Worm (Caenorhabditis elegans) whole organism, young adult: ENCODE data around the gene ZK1248.20.
A peak's percentile ranks its signal among the peaks of the same experiment; 100 is the strongest.

Source experiments
- B0019.2 ChIP-seq: fragments of 200-800 bp; sonication (Bioruptor generic); conservative IDR thresholded peaks from 2 replicates; pipeline ENCODE4 v1.3.6; 2022; ENCODE audit warnings: missing genetic modification reagents, missing genetic modification characterization, missing compliant biosample characterization
- B0261.1 ChIP-seq: sonication (generic microtip); optimal IDR thresholded peaks from 2 replicates; lab custom pipeline; 2016; ENCODE audit warnings: mild to moderate bottlenecking, missing genetic modification characterization, moderate library complexity, missing compliant biosample characterization
- F39B2.1 ChIP-seq: fragments of 200-800 bp; sonication (Bioruptor generic); IDR thresholded peaks from 2 replicates; pipeline ENCODE4 v1.3.6; 2022; ENCODE audit warnings: missing genetic modification reagents, missing genetic modification characterization, missing compliant biosample characterization
- K12H6.12 ChIP-seq: fragments of 200-800 bp; sonication (Bioruptor generic); optimal IDR thresholded peaks from 2 replicates; lab custom pipeline; 2018; ENCODE audit warnings: mild to moderate bottlenecking, missing genetic modification characterization, missing compliant biosample characterization
- Y53G8AR.9 ChIP-seq: fragments of 200-800 bp; sonication (Bioruptor generic); conservative IDR thresholded peaks from 2 replicates; pipeline ENCODE4 v1.3.6; 2022; ENCODE audit warnings: missing genetic modification reagents, missing genetic modification characterization, missing compliant biosample characterization
- Y67H2A.10 ChIP-seq: fragments of 200-800 bp; sonication (Bioruptor generic); conservative IDR thresholded peaks from 2 replicates; pipeline ENCODE4 v1.3.6; 2022; ENCODE audit warnings: missing genetic modification reagents, missing genetic modification characterization, missing compliant biosample characterization
- bed-2 ChIP-seq: fragments of 200-800 bp; sonication (Bioruptor generic); IDR thresholded peaks from 2 replicates; pipeline ENCODE4 v1.3.6; 2022; ENCODE audit warnings: missing genetic modification reagents, missing genetic modification characterization, missing compliant biosample characterization
- ccch-3 ChIP-seq: fragments of 200-800 bp; sonication (Bioruptor generic); optimal IDR thresholded peaks from 2 replicates; lab custom pipeline; 2018; ENCODE audit warnings: mild to moderate bottlenecking, missing genetic modification characterization, missing compliant biosample characterization
- cebp-1 ChIP-seq, 2 experiments: fragments of 200-800 bp in 1 of 2; sonication (Bioruptor generic) in 1 of 2; sonication (generic microtip) in 1 of 2; IDR thresholded peaks in 1 of 2; optimal IDR thresholded peaks in 1 of 2; 2 replicates each; pipeline versions ENCODE4 v1.3.6 to Lab custom; 2017 to 2022; ENCODE audit warnings: missing compliant biosample characterization in 2 of 2, missing genetic modification characterization in 2 of 2, mild to moderate bottlenecking in 1 of 2, missing genetic modification reagents in 1 of 2, moderate library complexity in 1 of 2
- ceh-27 ChIP-seq: fragments of 200-800 bp; sonication (Bioruptor generic); optimal IDR thresholded peaks from 2 replicates; lab custom pipeline; 2018; ENCODE audit warnings: mild to moderate bottlenecking, missing genetic modification characterization, moderate library complexity, missing compliant biosample characterization
- ceh-79 ChIP-seq: sonication (generic microtip); optimal IDR thresholded peaks from 2 replicates; lab custom pipeline; 2017; ENCODE audit warnings: mild to moderate bottlenecking, missing genetic modification characterization, missing compliant biosample characterization
- dox-1 ChIP-seq: fragments of 200-800 bp; sonication (Bioruptor generic); IDR thresholded peaks from 2 replicates; pipeline ENCODE4 v1.3.6; 2022; ENCODE audit warnings: missing genetic modification reagents, missing genetic modification characterization, missing compliant biosample characterization
- efl-1 ChIP-seq: fragments of 150-350 bp; optimal IDR thresholded peaks from 2 replicates; lab custom pipeline; 2014; ENCODE audit warnings: missing biosample characterization, missing genetic modification reagents, missing genetic modification characterization
- egl-18 ChIP-seq: fragments of 200-800 bp; sonication (Bioruptor generic); IDR thresholded peaks from 2 replicates; pipeline ENCODE4 v1.3.6; 2022; ENCODE audit warnings: missing genetic modification reagents, missing genetic modification characterization, missing compliant biosample characterization
- egl-44 ChIP-seq: fragments of 200-800 bp; sonication (Bioruptor generic); IDR thresholded peaks from 2 replicates; pipeline ENCODE4 v1.3.6; 2022; ENCODE audit warnings: missing genetic modification reagents, missing genetic modification characterization, missing compliant biosample characterization
- egrh-3 ChIP-seq: fragments of 200-800 bp; sonication (Bioruptor generic); IDR thresholded peaks from 2 replicates; pipeline ENCODE4 v1.3.6; 2022; ENCODE audit warnings: missing genetic modification reagents, missing genetic modification characterization, missing compliant biosample characterization
- fkh-3 ChIP-seq: sonication (generic microtip); optimal IDR thresholded peaks from 2 replicates; lab custom pipeline; 2016; ENCODE audit warnings: mild to moderate bottlenecking, missing genetic modification characterization, missing compliant biosample characterization
- hlh-12 ChIP-seq: sonication (generic microtip); optimal IDR thresholded peaks from 2 replicates; lab custom pipeline; 2016; ENCODE audit warnings: missing genetic modification characterization, missing compliant biosample characterization
- hmg-1.2 ChIP-seq: fragments of 200-800 bp; sonication (Bioruptor generic); IDR thresholded peaks from 2 replicates; pipeline ENCODE4 v1.3.6; 2022; ENCODE audit warnings: missing genetic modification reagents, missing genetic modification characterization, missing compliant biosample characterization
- hmg-20 ChIP-seq: fragments of 200-800 bp; sonication (Bioruptor generic); IDR thresholded peaks from 2 replicates; pipeline ENCODE4 v1.3.6; 2022; ENCODE audit warnings: missing genetic modification reagents, missing genetic modification characterization, missing compliant biosample characterization
- lin-26 ChIP-seq: fragments of 200-800 bp; sonication (Bioruptor generic); IDR thresholded peaks from 2 replicates; pipeline ENCODE4 v1.3.6; 2022; ENCODE audit warnings: missing genetic modification reagents, missing genetic modification characterization, missing compliant biosample characterization
- lsy-27 ChIP-seq: sonication (generic microtip); optimal IDR thresholded peaks from 2 replicates; lab custom pipeline; 2017; ENCODE audit warnings: missing genetic modification characterization, mild to moderate bottlenecking, missing compliant biosample characterization, antibody characterized with exemption, missing genotype, borderline replicate concordance; ENCODE audit not compliant: insufficient read depth
- madf-10 ChIP-seq: sonication (generic microtip); optimal IDR thresholded peaks from 2 replicates; lab custom pipeline; 2016; ENCODE audit warnings: mild to moderate bottlenecking, missing genetic modification characterization, missing compliant biosample characterization
- madf-3 ChIP-seq: fragments of 200-800 bp; sonication (Bioruptor generic); IDR thresholded peaks from 2 replicates; pipeline ENCODE4 v1.3.6; 2022; ENCODE audit warnings: missing genetic modification reagents, missing genetic modification characterization, missing compliant biosample characterization
- mcd-1 ChIP-seq: fragments of 200-800 bp; sonication (Bioruptor generic); IDR thresholded peaks from 2 replicates; pipeline ENCODE4 v1.3.6; 2022; ENCODE audit warnings: missing genetic modification reagents, missing genetic modification characterization, missing compliant biosample characterization
- nfya-2 ChIP-seq: fragments of 200-800 bp; sonication (Bioruptor generic); IDR thresholded peaks from 2 replicates; pipeline ENCODE4 v1.3.6; 2022; ENCODE audit warnings: missing genetic modification reagents, missing genetic modification characterization, missing compliant biosample characterization
- nfyb-1 ChIP-seq: fragments of 200-800 bp; sonication (Bioruptor generic); IDR thresholded peaks from 2 replicates; pipeline ENCODE4 v1.3.6; 2022; ENCODE audit warnings: missing genetic modification reagents, missing genetic modification characterization, missing compliant biosample characterization
- nhr-80 ChIP-seq: sonication (generic microtip); optimal IDR thresholded peaks from 2 replicates; lab custom pipeline; 2016; ENCODE audit warnings: missing genetic modification characterization, missing compliant biosample characterization
- pha-4 ChIP-seq: fragments of 150-350 bp; sonication (generic microtip); optimal IDR thresholded peaks from 2 replicates; lab custom pipeline; 2014; ENCODE audit warnings: missing biosample characterization, missing genetic modification reagents, missing genetic modification characterization
- snpc-1.3 ChIP-seq: sonication (generic microtip); optimal IDR thresholded peaks from 2 replicates; lab custom pipeline; 2017; ENCODE audit warnings: missing genetic modification characterization, mild to moderate bottlenecking, missing compliant biosample characterization, antibody characterized with exemption, moderate library complexity, missing genotype, missing genetic modification reagents; ENCODE audit not compliant: insufficient read depth
- snpc-3.4 ChIP-seq: sonication (generic microtip); optimal IDR thresholded peaks from 2 replicates; lab custom pipeline; 2017; ENCODE audit warnings: missing genetic modification characterization, mild to moderate bottlenecking, missing compliant biosample characterization, antibody characterized with exemption, moderate library complexity, missing genotype, missing genetic modification reagents
- sptf-2 ChIP-seq: fragments of 200-800 bp; sonication (Bioruptor generic); optimal IDR thresholded peaks from 2 replicates; lab custom pipeline; 2018; ENCODE audit warnings: mild to moderate bottlenecking, missing genetic modification characterization, missing compliant biosample characterization
- zfh-2 ChIP-seq: fragments of 200-800 bp; sonication (Bioruptor generic); conservative IDR thresholded peaks from 2 replicates; pipeline ENCODE4 v1.3.6; 2022; ENCODE audit warnings: missing genetic modification reagents, missing genetic modification characterization, missing compliant biosample characterization
- zim-3 ChIP-seq: sonication (generic microtip); optimal IDR thresholded peaks from 2 replicates; lab custom pipeline; 2017; ENCODE audit warnings: mild to moderate bottlenecking, missing genetic modification characterization, moderate library complexity, missing compliant biosample characterization
- ztf-22 ChIP-seq: fragments of 200-800 bp; sonication (Bioruptor generic); optimal IDR thresholded peaks from 2 replicates; lab custom pipeline; 2018; ENCODE audit warnings: mild to moderate bottlenecking, missing genetic modification characterization, moderate library complexity, missing compliant biosample characterization
- ztf-28 ChIP-seq: fragments of 200-800 bp; sonication (Bioruptor generic); IDR thresholded peaks from 2 replicates; pipeline ENCODE4 v1.3.6; 2022; ENCODE audit warnings: missing genetic modification reagents, missing genetic modification characterization, missing compliant biosample characterization

Gene ZK1248.20

DNA sequence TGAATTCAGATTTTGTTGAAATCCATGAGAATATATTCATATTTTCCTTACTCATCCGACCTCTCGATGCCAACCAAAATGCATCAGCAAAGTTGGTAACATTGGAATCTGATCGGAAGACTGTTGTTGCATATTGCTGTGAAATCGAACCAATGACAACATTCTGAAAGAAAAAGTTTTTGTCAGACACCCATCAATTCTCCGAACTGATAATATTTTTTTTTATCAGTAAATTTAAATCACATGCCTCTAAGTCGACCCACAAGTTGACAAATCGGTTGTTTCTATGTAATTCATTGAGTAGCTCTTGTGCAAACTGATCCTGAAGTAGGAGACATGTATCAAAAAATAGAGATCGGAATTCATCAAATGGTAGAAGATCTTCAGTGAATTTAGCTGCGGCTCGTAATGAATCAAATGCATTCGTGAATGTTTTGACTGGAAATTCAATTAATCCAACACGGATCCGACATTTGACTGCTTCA, 13.5 kb downstream of the ZK1248.20 start, which contains the start of gene col-74:
TSS of gene col-74 (plus strand) at position 435 of the 485 bp plus-strand sequence.
- no peak for TF ChIP-seq F39B2.1 (GFP tag; lab: Robert Waterston, UW)
- no peak for TF ChIP-seq pha-4 (tag; lab: Kevin White, UChicago)
- no peak for TF ChIP-seq sptf-2 (GFP tag; lab: Kevin White, UChicago)
- peak; percentile 23; the same call in 1 of the 2 replicates for TF ChIP-seq dox-1 (GFP tag; lab: Robert Waterston, UW)
- TF ChIP-seq Y53G8AR.9 (GFP tag; lab: Robert Waterston, UW): 0 out of 2 replicates have a peak, but pooled peaks have one; percentile 8
- no peak for TF ChIP-seq fkh-3 (tag; lab: Kevin White, UChicago)
- 0 out of 2 replicates have a peak, but pooled peaks have one; percentile 23 for TF ChIP-seq nfyb-1
- no peak for TF ChIP-seq egl-18 (GFP tag; lab: Robert Waterston, UW)
- TF ChIP-seq nhr-80 (tag; lab: Kevin White, UChicago): peak; percentile 52
- TF ChIP-seq zim-3 (tag; lab: Kevin White, UChicago): no peak

DNA sequence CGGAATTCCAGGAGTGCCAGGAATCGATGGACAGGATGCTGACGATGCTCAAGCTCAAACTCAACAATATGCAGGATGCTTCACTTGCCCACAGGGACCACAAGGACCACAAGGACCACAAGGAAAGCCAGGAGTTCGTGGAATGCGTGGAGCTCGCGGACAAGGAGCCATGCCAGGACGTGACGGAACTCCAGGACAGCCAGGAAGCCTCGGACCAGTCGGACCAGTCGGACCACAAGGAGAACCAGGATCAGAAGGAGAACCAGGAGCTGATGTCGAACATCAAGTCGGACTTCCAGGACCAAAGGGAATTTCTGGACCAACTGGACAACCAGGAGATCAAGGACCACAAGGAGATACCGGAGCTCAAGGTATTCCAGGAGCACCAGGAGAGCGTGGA, 14.9 kb downstream of the ZK1248.20 start:
- TF ChIP-seq zfh-2 (peak; percentile 82), egrh-3 (GFP tag; lab: Robert Waterston, UW) (peak; percentile 57; the same call in 1 of the 2 replicates), zim-3 (tag; lab: Kevin White, UChicago) (no peak)

DNA sequence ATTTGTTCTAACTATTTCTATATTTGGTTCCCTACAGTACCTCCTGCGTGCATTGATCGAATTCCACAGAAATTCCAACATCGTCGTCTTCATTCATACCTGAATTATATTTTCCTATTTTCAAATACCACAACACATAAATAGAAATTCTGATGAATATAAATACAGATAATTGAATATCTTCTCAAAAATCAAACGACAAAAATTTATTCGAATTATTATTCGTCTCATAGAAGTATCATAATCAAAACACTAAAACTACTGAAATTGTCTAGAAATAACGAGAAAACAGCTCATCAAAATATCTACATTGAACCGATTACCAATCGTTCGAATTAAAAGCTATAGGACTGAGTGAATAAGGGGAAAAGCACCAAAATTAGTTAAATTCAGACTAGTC, 16.7 kb downstream of the ZK1248.20 start, which contains the start of gene gtap-1:
TSS of gene gtap-1 (minus strand) at position 101 of the 400 bp plus-strand sequence.
- TF ChIP-seq lin-26 (GFP tag; lab: Robert Waterston, UW): no peak
- no peak for TF ChIP-seq lsy-27 (tag; lab: Kevin White, UChicago)
- TF ChIP-seq zfh-2: no peak
- TF ChIP-seq nfyb-1: no peak
- TF ChIP-seq madf-10 (tag; lab: Kevin White, UChicago): no peak
- TF ChIP-seq ztf-28 (GFP tag; lab: Robert Waterston, UW): no peak
- TF ChIP-seq mcd-1 (GFP tag; lab: Robert Waterston, UW): no peak
- TF ChIP-seq hlh-12: no peak
- TF ChIP-seq cebp-1 (GFP tag; IDR thresholded peaks at IDR 0.05; lab: Robert Waterston, UW): no peak
- TF ChIP-seq cebp-1 (tag; optimal IDR thresholded peaks at IDR 0.05; lab: Kevin White, UChicago): no peak
- no peak for TF ChIP-seq egl-44 (GFP tag; lab: Robert Waterston, UW)
- TF ChIP-seq madf-3 (GFP tag; lab: Robert Waterston, UW): no peak
- TF ChIP-seq ceh-27 (GFP tag; lab: Kevin White, UChicago): no peak
- TF ChIP-seq egl-18 (GFP tag; lab: Robert Waterston, UW): no peak
- no peak for TF ChIP-seq snpc-3.4 (tag; lab: Kevin White, UChicago)
- no peak for TF ChIP-seq Y67H2A.10 (GFP tag; lab: Robert Waterston, UW)
- no peak for TF ChIP-seq ccch-3 (GFP tag; lab: Kevin White, UChicago)
- TF ChIP-seq ztf-22 (GFP tag; lab: Kevin White, UChicago): no peak

DNA sequence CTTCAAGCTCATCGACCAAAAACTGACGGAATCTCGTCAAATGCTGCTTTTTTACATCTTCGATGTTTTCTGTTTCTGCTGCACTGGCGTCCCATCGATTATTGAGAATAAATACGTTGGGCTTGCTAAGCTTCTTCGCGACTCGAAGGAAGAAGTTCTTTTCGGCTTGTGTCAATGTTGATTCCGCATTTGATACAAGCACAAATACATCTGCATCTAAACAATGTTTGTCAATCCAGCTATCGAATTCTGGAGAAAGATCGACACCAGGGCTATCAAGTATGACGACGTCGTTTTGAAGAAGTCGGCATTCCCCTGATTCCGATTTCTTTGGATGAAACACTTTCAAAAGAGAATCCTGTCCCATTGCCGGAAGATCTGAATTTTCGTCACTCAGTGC, 18.7 kb downstream of the ZK1248.20 start:
- TF ChIP-seq ceh-79 (tag; lab: Kevin White, UChicago) (no peak), zim-3 (tag; lab: Kevin White, UChicago) (no peak), ztf-28 (GFP tag; lab: Robert Waterston, UW) (no peak), efl-1 (GFP tag; lab: Kevin White, UChicago) (no peak), egrh-3 (GFP tag; lab: Robert Waterston, UW) (no peak), bed-2 (GFP tag; lab: Robert Waterston, UW) (no peak), fkh-3 (tag; lab: Kevin White, UChicago) (no peak), B0261.1 (tag; lab: Kevin White, UChicago) (no peak), B0019.2 (GFP tag; lab: Robert Waterston, UW) (no peak), K12H6.12 (no peak), hmg-1.2 (GFP tag; lab: Robert Waterston, UW) (no peak), nfya-2 (GFP tag; lab: Robert Waterston, UW) (no peak), snpc-1.3 (no peak), hmg-20 (GFP tag; lab: Robert Waterston, UW) (no peak)
